Worm (Caenorhabditis elegans) whole organism, L4/young adult: ENCODE measurements around the gene R10H10.3.

Experiments
- W03F9.2 ChIP-seq: fragments of 150-350 bp; optimal IDR thresholded peaks from 2 replicates; lab custom pipeline; 2014; ENCODE audit warnings: missing biosample characterization, missing genetic modification characterization
- dao-5 ChIP-seq: sonication (generic microtip); optimal IDR thresholded peaks from 2 replicates; lab custom pipeline; 2016; ENCODE audit warnings: missing genotype, missing genetic modification characterization, moderate library complexity, missing compliant biosample characterization
- him-1 ChIP-seq: sonication (generic microtip); optimal IDR thresholded peaks from 2 replicates; lab custom pipeline; 2016; ENCODE audit warnings: missing genotype, missing genetic modification reagents, missing genetic modification characterization, missing compliant biosample characterization

DNA sequence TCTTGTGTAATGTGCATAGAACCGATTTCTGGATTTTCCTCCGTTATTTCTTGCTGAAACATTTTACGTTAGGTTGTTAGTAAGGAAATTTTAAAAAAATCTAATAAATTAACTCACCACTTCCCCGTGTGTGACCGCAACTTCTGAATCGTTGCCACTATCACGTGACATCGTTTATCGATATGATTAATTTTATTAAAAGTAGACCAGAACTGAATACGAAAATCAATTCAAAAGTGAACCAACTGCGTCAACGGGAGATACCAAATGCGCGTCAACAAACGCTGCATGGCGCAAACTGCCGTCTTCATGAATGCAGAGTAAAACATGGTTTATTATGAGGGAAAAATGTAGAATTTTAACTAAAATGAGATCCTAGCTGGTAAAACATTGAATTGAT, 22.3 kb upstream of the R10H10.3 start, which contains the start of gene sir-2.1:
- no peak for TF ChIP-seq him-1 (tag; lab: Kevin White, UChicago)
- TF ChIP-seq W03F9.2 (tag; lab: Kevin White, UChicago): no peak
- no peak for TF ChIP-seq dao-5 (tag; lab: Kevin White, UChicago)
